Worm (Caenorhabditis elegans): ENCODE measurements around the gene F59E12.3.
"Not testable (repeated sequence)": the region's sequence is repeated elsewhere in the genome, so short reads cannot be mapped to it uniquely, and the experiment has no call there.

DNA sequence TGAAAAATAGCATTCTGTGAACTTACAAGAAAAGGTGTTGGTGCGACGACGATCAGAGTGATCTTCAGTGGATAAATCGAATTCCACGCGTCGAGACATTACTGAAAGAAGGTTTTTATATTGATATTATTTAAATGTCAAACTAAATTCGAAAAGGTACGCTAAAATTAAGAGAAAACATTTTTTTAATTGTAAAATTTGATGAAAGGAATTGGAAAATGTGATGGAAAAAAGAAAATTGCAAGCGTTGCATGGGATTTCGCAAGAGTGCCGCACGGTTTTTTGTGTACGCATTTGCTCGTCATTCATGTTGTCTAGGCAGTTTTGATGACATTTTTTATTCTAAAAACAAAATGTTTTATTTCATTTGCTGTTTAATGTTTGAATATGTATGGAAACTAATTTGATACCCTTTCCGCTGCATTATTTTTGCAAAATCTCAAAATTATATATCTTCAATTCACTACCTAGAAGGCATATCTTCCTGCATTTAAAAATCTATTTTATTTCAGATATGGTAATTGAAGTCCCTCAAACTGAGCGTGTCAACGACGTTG is 15.7 kb upstream of the F59E12.3 start, which contains the start of the genes eif-3.L and npl-4.2:
- not testable (repeated sequence) for TF ChIP-seq pqm-1 (tag; optimal IDR thresholded peaks at IDR 0.05); unc-42 (tag; optimal IDR thresholded peaks at IDR 0.05); ceh-9 (tag; optimal IDR thresholded peaks at IDR 0.05); fkh-6 (tag; optimal IDR thresholded peaks at IDR 0.05); mec-3 (tag; optimal IDR thresholded peaks at IDR 0.05; ENCODE audit: borderline replicate concordance); sox-2 (GFP tag; IDR thresholded peaks at IDR 0.05)

Data from whole organism, late embryonic.